Worm (Caenorhabditis elegans) whole organism, young adult: ENCODE measurements around the gene irld-25.
A peak's percentile ranks its signal among the peaks of the same experiment; 100 is the strongest.

Experiments
- B0019.2 ChIP-seq: fragments of 200-800 bp; sonication (Bioruptor generic); conservative IDR thresholded peaks from 2 replicates; pipeline ENCODE4 v1.3.6; 2022; ENCODE audit warnings: missing genetic modification reagents, missing genetic modification characterization, missing compliant biosample characterization
- B0261.1 ChIP-seq: sonication (generic microtip); optimal IDR thresholded peaks from 2 replicates; lab custom pipeline; 2016; ENCODE audit warnings: mild to moderate bottlenecking, missing genetic modification characterization, moderate library complexity, missing compliant biosample characterization
- C06A6.2 ChIP-seq: fragments of 200-800 bp; sonication (Bioruptor generic); conservative IDR thresholded peaks from 2 replicates; pipeline ENCODE4 v1.3.6; 2022; ENCODE audit warnings: missing genetic modification characterization, missing compliant biosample characterization
- F23B12.7 ChIP-seq: sonication (generic microtip); optimal IDR thresholded peaks from 2 replicates; lab custom pipeline; 2017; ENCODE audit warnings: missing genetic modification characterization, mild to moderate bottlenecking, missing compliant biosample characterization, antibody characterized with exemption, moderate library complexity; ENCODE audit not compliant: insufficient read depth
- F49E8.2 ChIP-seq: sonication (generic microtip); optimal IDR thresholded peaks from 3 replicates; lab custom pipeline; 2017; ENCODE audit warnings: missing genetic modification characterization, mild to moderate bottlenecking, missing compliant biosample characterization, antibody characterized with exemption, moderate library complexity; ENCODE audit not compliant: insufficient read depth
- F55B11.4 ChIP-seq: sonication (generic microtip); optimal IDR thresholded peaks from 2 replicates; lab custom pipeline; 2016; ENCODE audit warnings: missing compliant biosample characterization, missing genetic modification characterization, borderline replicate concordance; ENCODE audit not compliant: insufficient read depth
- K12H6.12 ChIP-seq: fragments of 200-800 bp; sonication (Bioruptor generic); optimal IDR thresholded peaks from 2 replicates; lab custom pipeline; 2018; ENCODE audit warnings: mild to moderate bottlenecking, missing genetic modification characterization, missing compliant biosample characterization
- T07F8.4 ChIP-seq: sonication (generic microtip); optimal IDR thresholded peaks from 2 replicates; lab custom pipeline; 2016; ENCODE audit warnings: mild to moderate bottlenecking, missing genetic modification characterization, moderate library complexity, missing compliant biosample characterization
- Y53G8AR.9 ChIP-seq: fragments of 200-800 bp; sonication (Bioruptor generic); conservative IDR thresholded peaks from 2 replicates; pipeline ENCODE4 v1.3.6; 2022; ENCODE audit warnings: missing genetic modification reagents, missing genetic modification characterization, missing compliant biosample characterization
- Y79H2A.3 ChIP-seq: fragments of 200-800 bp; sonication (Bioruptor generic); conservative IDR thresholded peaks from 2 replicates; pipeline ENCODE4 v1.3.6; 2022; ENCODE audit warnings: missing genetic modification reagents, missing genetic modification characterization, missing compliant biosample characterization
- akir-1 ChIP-seq: fragments of 200-800 bp; sonication (Bioruptor generic); optimal IDR thresholded peaks from 2 replicates; lab custom pipeline; 2018; ENCODE audit warnings: mild to moderate bottlenecking, missing genetic modification characterization, moderate library complexity, missing compliant biosample characterization
- aptf-2 ChIP-seq: fragments of 200-800 bp; sonication (Bioruptor generic); conservative IDR thresholded peaks from 2 replicates; pipeline ENCODE4 v1.3.6; 2022; ENCODE audit warnings: missing genetic modification reagents, missing genetic modification characterization, missing compliant biosample characterization
- aptf-3 ChIP-seq: fragments of 200-800 bp; sonication (Bioruptor generic); IDR thresholded peaks from 2 replicates; pipeline ENCODE4 v1.3.6; 2022; ENCODE audit warnings: missing genetic modification characterization, missing compliant biosample characterization
- athp-1 ChIP-seq: sonication (generic microtip); optimal IDR thresholded peaks from 2 replicates; lab custom pipeline; 2017; ENCODE audit warnings: mild to moderate bottlenecking, missing genetic modification characterization, missing compliant biosample characterization
- bed-1 ChIP-seq: fragments of 200-800 bp; sonication (Bioruptor generic); IDR thresholded peaks from 2 replicates; pipeline ENCODE4 v1.3.6; 2022; ENCODE audit warnings: missing genetic modification reagents, missing genetic modification characterization, missing compliant biosample characterization
- bed-2 ChIP-seq: fragments of 200-800 bp; sonication (Bioruptor generic); IDR thresholded peaks from 2 replicates; pipeline ENCODE4 v1.3.6; 2022; ENCODE audit warnings: missing genetic modification reagents, missing genetic modification characterization, missing compliant biosample characterization
- cebp-2 ChIP-seq: fragments of 200-800 bp; sonication (Bioruptor generic); IDR thresholded peaks from 2 replicates; pipeline ENCODE4 v1.3.6; 2022; ENCODE audit warnings: missing genetic modification characterization, missing compliant biosample characterization
- ceh-27 ChIP-seq: fragments of 200-800 bp; sonication (Bioruptor generic); optimal IDR thresholded peaks from 2 replicates; lab custom pipeline; 2018; ENCODE audit warnings: mild to moderate bottlenecking, missing genetic modification characterization, moderate library complexity, missing compliant biosample characterization
- ceh-58 ChIP-seq: fragments of 200-800 bp; sonication (Bioruptor generic); IDR thresholded peaks from 2 replicates; pipeline ENCODE4 v1.3.6; 2022; ENCODE audit warnings: missing genetic modification characterization, missing compliant biosample characterization
- chd-7 ChIP-seq: sonication (generic microtip); optimal IDR thresholded peaks from 2 replicates; lab custom pipeline; 2016; ENCODE audit warnings: mild to moderate bottlenecking, missing genetic modification characterization, moderate library complexity, missing compliant biosample characterization
- die-1 ChIP-seq: sonication (generic microtip); optimal IDR thresholded peaks from 2 replicates; lab custom pipeline; 2016; ENCODE audit warnings: missing genotype, mild to moderate bottlenecking, missing genetic modification characterization, missing compliant biosample characterization
- egl-44 ChIP-seq: fragments of 200-800 bp; sonication (Bioruptor generic); IDR thresholded peaks from 2 replicates; pipeline ENCODE4 v1.3.6; 2022; ENCODE audit warnings: missing genetic modification reagents, missing genetic modification characterization, missing compliant biosample characterization
- ets-4 ChIP-seq: fragments of 200-800 bp; sonication (Bioruptor generic); optimal IDR thresholded peaks from 2 replicates; lab custom pipeline; 2018; ENCODE audit warnings: mild to moderate bottlenecking, missing genetic modification characterization, missing compliant biosample characterization
- gei-17 ChIP-seq: fragments of 200-800 bp; sonication (Bioruptor generic); optimal IDR thresholded peaks from 2 replicates; lab custom pipeline; 2018; ENCODE audit warnings: mild to moderate bottlenecking, missing genetic modification characterization, missing compliant biosample characterization
- hlh-12 ChIP-seq: sonication (generic microtip); optimal IDR thresholded peaks from 2 replicates; lab custom pipeline; 2016; ENCODE audit warnings: missing genetic modification characterization, missing compliant biosample characterization
- hsf-1 ChIP-seq: fragments of 200-800 bp; sonication (Bioruptor generic); IDR thresholded peaks from 2 replicates; pipeline ENCODE4 v1.3.6; 2022; ENCODE audit warnings: missing genetic modification reagents, missing genetic modification characterization, missing compliant biosample characterization
- let-526 ChIP-seq: fragments of 200-800 bp; sonication (Bioruptor generic); IDR thresholded peaks from 2 replicates; pipeline ENCODE4 v1.3.6; 2022; ENCODE audit warnings: missing genetic modification reagents, missing genetic modification characterization, missing compliant biosample characterization
- let-607 ChIP-seq, 2 experiments: fragments of 200-800 bp in 1 of 2; sonication (Bioruptor generic) in 1 of 2; sonication (generic microtip) in 1 of 2; optimal IDR thresholded peaks; 2 replicates each; lab custom pipeline; 2016 to 2018; ENCODE audit warnings: mild to moderate bottlenecking in 2 of 2, missing compliant biosample characterization in 2 of 2, missing genetic modification characterization in 2 of 2, moderate library complexity in 2 of 2, missing genotype in 1 of 2
- madf-10 ChIP-seq: sonication (generic microtip); optimal IDR thresholded peaks from 2 replicates; lab custom pipeline; 2016; ENCODE audit warnings: mild to moderate bottlenecking, missing genetic modification characterization, missing compliant biosample characterization
- madf-3 ChIP-seq: fragments of 200-800 bp; sonication (Bioruptor generic); IDR thresholded peaks from 2 replicates; pipeline ENCODE4 v1.3.6; 2022; ENCODE audit warnings: missing genetic modification reagents, missing genetic modification characterization, missing compliant biosample characterization
- madf-8 ChIP-seq: fragments of 200-800 bp; sonication (Bioruptor generic); conservative IDR thresholded peaks from 2 replicates; pipeline ENCODE4 v1.3.6; 2022; ENCODE audit warnings: missing genetic modification reagents, missing genetic modification characterization, missing compliant biosample characterization
- mcd-1 ChIP-seq: fragments of 200-800 bp; sonication (Bioruptor generic); IDR thresholded peaks from 2 replicates; pipeline ENCODE4 v1.3.6; 2022; ENCODE audit warnings: missing genetic modification reagents, missing genetic modification characterization, missing compliant biosample characterization
- mel-28 ChIP-seq: sonication (generic microtip); optimal IDR thresholded peaks from 2 replicates; lab custom pipeline; 2016; ENCODE audit warnings: borderline replicate concordance, mild to moderate bottlenecking, missing genetic modification characterization, missing compliant biosample characterization
- mxl-1 ChIP-seq: sonication (generic microtip); optimal IDR thresholded peaks from 2 replicates; lab custom pipeline; 2016; ENCODE audit warnings: missing genetic modification characterization, missing compliant biosample characterization
- nfya-2 ChIP-seq: fragments of 200-800 bp; sonication (Bioruptor generic); IDR thresholded peaks from 2 replicates; pipeline ENCODE4 v1.3.6; 2022; ENCODE audit warnings: missing genetic modification reagents, missing genetic modification characterization, missing compliant biosample characterization
- nhr-179 ChIP-seq: sonication (generic microtip); optimal IDR thresholded peaks from 2 replicates; lab custom pipeline; 2016; ENCODE audit warnings: mild to moderate bottlenecking, missing genetic modification characterization, missing compliant biosample characterization
- nhr-80 ChIP-seq: sonication (generic microtip); optimal IDR thresholded peaks from 2 replicates; lab custom pipeline; 2016; ENCODE audit warnings: missing genetic modification characterization, missing compliant biosample characterization
- rcor-1 ChIP-seq: fragments of 200-800 bp; sonication (Bioruptor generic); IDR thresholded peaks from 2 replicates; pipeline ENCODE4 v1.3.6; 2022; ENCODE audit warnings: missing genetic modification reagents, missing genetic modification characterization, missing compliant biosample characterization
- rec-8 ChIP-seq, 2 experiments: sonication (generic microtip); optimal IDR thresholded peaks; 2 replicates each; lab custom pipeline; 2016; ENCODE audit warnings: mild to moderate bottlenecking in 2 of 2, missing genetic modification characterization in 2 of 2, missing genetic modification reagents in 2 of 2, missing genotype in 2 of 2, missing biosample characterization in 1 of 2, missing compliant biosample characterization in 1 of 2, moderate library complexity in 1 of 2
- repo-1 ChIP-seq: sonication (generic microtip); optimal IDR thresholded peaks from 2 replicates; lab custom pipeline; 2017; ENCODE audit warnings: mild to moderate bottlenecking, missing genetic modification characterization, missing compliant biosample characterization
- sdz-38 ChIP-seq: sonication (generic microtip); optimal IDR thresholded peaks from 2 replicates; lab custom pipeline; 2016; ENCODE audit warnings: missing genotype, missing genetic modification characterization, missing compliant biosample characterization
- sea-2 ChIP-seq: fragments of 200-800 bp; sonication (Bioruptor generic); IDR thresholded peaks from 2 replicates; pipeline ENCODE4 v1.3.6; 2022; ENCODE audit warnings: missing genetic modification characterization, missing compliant biosample characterization
- somi-1 ChIP-seq: fragments of 200-800 bp; sonication (Bioruptor generic); optimal IDR thresholded peaks from 2 replicates; lab custom pipeline; 2018; ENCODE audit warnings: mild to moderate bottlenecking, missing genetic modification characterization, missing compliant biosample characterization
- sptf-2 ChIP-seq: fragments of 200-800 bp; sonication (Bioruptor generic); optimal IDR thresholded peaks from 2 replicates; lab custom pipeline; 2018; ENCODE audit warnings: mild to moderate bottlenecking, missing genetic modification characterization, missing compliant biosample characterization
- tlf-1 ChIP-seq: fragments of 200-800 bp; sonication (Bioruptor generic); optimal IDR thresholded peaks from 2 replicates; lab custom pipeline; 2018; ENCODE audit warnings: mild to moderate bottlenecking, missing genetic modification characterization, missing compliant biosample characterization
- unc-130 ChIP-seq: sonication (generic microtip); optimal IDR thresholded peaks from 2 replicates; lab custom pipeline; 2016; ENCODE audit warnings: missing genetic modification reagents, missing genetic modification characterization, missing compliant biosample characterization
- unc-62 ChIP-seq: fragments of 150-350 bp; optimal IDR thresholded peaks from 2 replicates; lab custom pipeline; 2014; ENCODE audit warnings: missing biosample characterization, missing genetic modification reagents, missing genetic modification characterization
- xnd-1 ChIP-seq: sonication (generic microtip); optimal IDR thresholded peaks from 2 replicates; lab custom pipeline; 2016; ENCODE audit warnings: missing genotype, missing genetic modification reagents, missing genetic modification characterization, missing compliant biosample characterization
- ztf-18 ChIP-seq: sonication (generic microtip); optimal IDR thresholded peaks from 2 replicates; lab custom pipeline; 2016; ENCODE audit warnings: missing genotype, mild to moderate bottlenecking, missing genetic modification characterization, missing compliant biosample characterization

Gene irld-25

ce11 chrV:15189567-15189966 is 31.9 kb upstream of the irld-25 start, which contains the start of gene cyn-3 (continued):
- TF ChIP-seq hlh-12 (tag; lab: Kevin White, UChicago): no peak
- peak; percentile 14 for TF ChIP-seq ztf-18 (tag; lab: Kevin White, UChicago)
- no peak for TF ChIP-seq somi-1 (GFP tag; lab: Kevin White, UChicago)
- no peak for TF ChIP-seq T07F8.4 (tag; lab: Kevin White, UChicago)
- TF ChIP-seq rcor-1 (GFP tag; lab: Robert Waterston, UW): peak; percentile 65; the same call in 1 of the 2 replicates
- peak; percentile 30 for TF ChIP-seq xnd-1 (tag; lab: Kevin White, UChicago)
- TF ChIP-seq B0261.1 (tag; lab: Kevin White, UChicago): peak; percentile 13
- no peak for TF ChIP-seq sptf-2 (GFP tag; lab: Kevin White, UChicago)
- no peak for TF ChIP-seq nfya-2 (GFP tag; lab: Robert Waterston, UW)
- TF ChIP-seq F23B12.7 (tag; lab: Kevin White, UChicago): peak; percentile 90
- TF ChIP-seq rec-8 (tag; optimal IDR thresholded peaks at IDR 0.05; lab: Kevin White, UChicago): no peak
- TF ChIP-seq madf-8 (GFP tag; lab: Robert Waterston, UW): peak; percentile 54
- no peak for TF ChIP-seq mxl-1 (tag; lab: Kevin White, UChicago)
- no peak for TF ChIP-seq F55B11.4 (tag; lab: Kevin White, UChicago)
- peak; percentile 59; the same call in 1 of the 2 replicates for TF ChIP-seq Y53G8AR.9 (GFP tag; lab: Robert Waterston, UW)
- no peak for TF ChIP-seq die-1 (tag; lab: Kevin White, UChicago)
- TF ChIP-seq sdz-38 (tag; lab: Kevin White, UChicago): no peak
- TF ChIP-seq F49E8.2: peak; percentile 4
- no peak for TF ChIP-seq egl-44 (GFP tag; lab: Robert Waterston, UW)
- TF ChIP-seq mel-28: no peak
- no peak for TF ChIP-seq athp-1
- TF ChIP-seq ets-4 (GFP tag; lab: Kevin White, UChicago): no peak
- no peak for TF ChIP-seq Y79H2A.3 (GFP tag; lab: Robert Waterston, UW)
- no peak for TF ChIP-seq nhr-80 (tag; lab: Kevin White, UChicago)
- no peak for TF ChIP-seq let-526
- TF ChIP-seq madf-3 (GFP tag; lab: Robert Waterston, UW): no peak
- TF ChIP-seq mcd-1 (GFP tag; lab: Robert Waterston, UW): peak; percentile 98
- no peak for TF ChIP-seq aptf-2
- TF ChIP-seq akir-1 (GFP tag; lab: Kevin White, UChicago): no peak
- peak; percentile 46 for TF ChIP-seq tlf-1 (GFP tag; lab: Kevin White, UChicago)
- no peak for TF ChIP-seq unc-130
- no peak for TF ChIP-seq bed-2 (GFP tag; lab: Robert Waterston, UW)
- TF ChIP-seq gei-17: no peak
- TF ChIP-seq K12H6.12 (tag; lab: Kevin White, UChicago): peak; percentile 45
- TF ChIP-seq nhr-179 (tag; lab: Kevin White, UChicago): no peak
- no peak for TF ChIP-seq B0019.2
- TF ChIP-seq madf-10 (tag; lab: Kevin White, UChicago): no peak
- no peak; the same call in 1 of the 2 replicates for TF ChIP-seq C06A6.2 (GFP tag; lab: Robert Waterston, UW)
- no peak for TF ChIP-seq repo-1
- TF ChIP-seq let-607 (tag; optimal IDR thresholded peaks at IDR 0.05; lab: Kevin White, UChicago): no peak
- TF ChIP-seq hsf-1: peak; percentile 88
- no peak for TF ChIP-seq cebp-2 (GFP tag; lab: Robert Waterston, UW)
- TF ChIP-seq sea-2 (GFP tag; lab: Robert Waterston, UW): no peak
- TF ChIP-seq ceh-58 (GFP tag; lab: Robert Waterston, UW): no peak
- TF ChIP-seq chd-7 (tag; lab: Kevin White, UChicago): no peak
- TF ChIP-seq unc-62: no peak
- peak; percentile 34 for TF ChIP-seq ceh-27 (GFP tag; lab: Kevin White, UChicago)
- TF ChIP-seq bed-1 (GFP tag; lab: Robert Waterston, UW): no peak
- no peak for TF ChIP-seq aptf-3 (GFP tag; lab: Robert Waterston, UW)
